Worm (Caenorhabditis elegans) whole organism, L4 larva: ENCODE data around the gene ZK1236.5.

Source experiments
- F26F4.8 ChIP-seq: fragments of 200-800 bp; sonication (Bioruptor generic); conservative IDR thresholded peaks from 2 replicates; pipeline ENCODE4 v1.3.6; 2022; ENCODE audit warnings: missing genetic modification characterization, missing compliant biosample characterization
- F37D6.2 ChIP-seq: sonication (generic microtip); optimal IDR thresholded peaks from 2 replicates; lab custom pipeline; 2016; ENCODE audit warnings: mild to moderate bottlenecking, missing genetic modification characterization, missing compliant biosample characterization
- F49E8.2 ChIP-seq: sonication (generic microtip); optimal IDR thresholded peaks from 2 replicates; lab custom pipeline; 2016; ENCODE audit warnings: missing compliant biosample characterization, mild to moderate bottlenecking, missing genetic modification characterization, borderline replicate concordance
- Y105C5A.15 ChIP-seq: fragments of 200-800 bp; sonication (Bioruptor generic); IDR thresholded peaks from 2 replicates; pipeline ENCODE4 v1.3.6; 2022; ENCODE audit warnings: missing genetic modification characterization, missing compliant biosample characterization
- Y75B8A.6 ChIP-seq: fragments of 200-800 bp; sonication (Bioruptor generic); IDR thresholded peaks from 2 replicates; pipeline ENCODE4 v1.3.6; 2022; ENCODE audit warnings: missing genetic modification reagents, missing genetic modification characterization, missing compliant biosample characterization
- ZK337.2 ChIP-seq: fragments of 200-800 bp; sonication (Bioruptor generic); IDR thresholded peaks from 2 replicates; pipeline ENCODE4 v1.3.6; 2022; ENCODE audit warnings: missing genetic modification reagents, missing genetic modification characterization, missing compliant biosample characterization
- aha-1 ChIP-seq: fragments of 150-350 bp; peaks from one replicate; lab custom pipeline; 2014; ENCODE audit warnings: missing biosample characterization, missing genetic modification characterization
- ama-1 ChIP-seq: fragments of 150-350 bp; optimal IDR thresholded peaks from 2 replicates; lab custom pipeline; 2014; ENCODE audit warnings: inconsistent platforms, mixed read lengths
- ceh-20 ChIP-seq: fragments of 200-800 bp; sonication (Bioruptor generic); IDR thresholded peaks from 2 replicates; pipeline ENCODE4 v1.3.6; 2022; ENCODE audit warnings: missing genetic modification reagents, missing genetic modification characterization, missing compliant biosample characterization
- ceh-32 ChIP-seq: sonication (generic microtip); optimal IDR thresholded peaks from 2 replicates; lab custom pipeline; 2016; ENCODE audit warnings: mild to moderate bottlenecking, missing genetic modification characterization, missing compliant biosample characterization; ENCODE audit not compliant: poor library complexity
- ceh-44 ChIP-seq: fragments of 200-800 bp; sonication (Bioruptor generic); IDR thresholded peaks from 2 replicates; pipeline ENCODE4 v1.3.6; 2022; ENCODE audit warnings: missing genetic modification reagents, missing genetic modification characterization, missing compliant biosample characterization
- ceh-62 ChIP-seq: sonication (generic microtip); optimal IDR thresholded peaks from 2 replicates; lab custom pipeline; 2017; ENCODE audit warnings: missing biosample characterization, missing genetic modification characterization
- daf-16 ChIP-seq, 3 experiments: sonication (generic microtip); optimal IDR thresholded peaks; 2 replicates each; lab custom pipeline; 2016 to 2017; ENCODE audit warnings: missing genetic modification characterization in 3 of 3, missing genetic modification reagents in 3 of 3, mild to moderate bottlenecking in 2 of 3, missing compliant biosample characterization in 2 of 3, missing biosample characterization in 1 of 3, moderate library complexity in 1 of 3
- dmd-6 ChIP-seq: fragments of 200-800 bp; sonication (Bioruptor generic); IDR thresholded peaks from 2 replicates; pipeline ENCODE4 v1.3.6; 2022; ENCODE audit warnings: missing genetic modification reagents, missing genetic modification characterization, missing compliant biosample characterization
- dmd-9 ChIP-seq: fragments of 200-800 bp; sonication (Bioruptor generic); IDR thresholded peaks from 2 replicates; pipeline ENCODE4 v1.3.6; 2022; ENCODE audit warnings: missing genetic modification reagents, missing genetic modification characterization, missing compliant biosample characterization
- dve-1 ChIP-seq: sonication (generic microtip); optimal IDR thresholded peaks from 2 replicates; lab custom pipeline; 2017; ENCODE audit warnings: antibody characterized with exemption, mild to moderate bottlenecking, missing genetic modification characterization, missing compliant biosample characterization; ENCODE audit not compliant: insufficient read depth
- fos-1 ChIP-seq: fragments of 150-350 bp; optimal IDR thresholded peaks from 2 replicates; lab custom pipeline; 2014; ENCODE audit warnings: missing biosample characterization, missing genetic modification characterization
- hlh-11 ChIP-seq: fragments of 200-800 bp; sonication (Bioruptor generic); optimal IDR thresholded peaks from 2 replicates; lab custom pipeline; 2018; ENCODE audit warnings: mild to moderate bottlenecking, missing genetic modification characterization, missing compliant biosample characterization
- lim-7 ChIP-seq: fragments of 200-800 bp; sonication (Bioruptor generic); IDR thresholded peaks from 2 replicates; pipeline ENCODE4 v1.3.6; 2022; ENCODE audit warnings: missing genetic modification characterization, missing compliant biosample characterization
- lin-1 ChIP-seq: fragments of 200-800 bp; sonication (Bioruptor generic); IDR thresholded peaks from 2 replicates; pipeline ENCODE4 v1.3.6; 2022; ENCODE audit warnings: missing genetic modification reagents, missing genetic modification characterization, missing compliant biosample characterization
- lin-29 ChIP-seq: fragments of 200-800 bp; sonication (Bioruptor generic); IDR thresholded peaks from 2 replicates; pipeline ENCODE4 v1.3.6; 2022; ENCODE audit warnings: missing genetic modification reagents, missing genetic modification characterization, missing compliant biosample characterization
- lin-38 ChIP-seq: fragments of 200-800 bp; sonication (Bioruptor generic); IDR thresholded peaks from 2 replicates; pipeline ENCODE4 v1.3.6; 2022; ENCODE audit warnings: missing genetic modification reagents, missing genetic modification characterization, missing compliant biosample characterization
- madf-5 ChIP-seq, 2 experiments: fragments of 200-800 bp; sonication (Bioruptor generic); IDR thresholded peaks; 2 replicates each; pipeline ENCODE4 v1.3.6; 2022; ENCODE audit warnings: missing compliant biosample characterization in 2 of 2, missing genetic modification characterization in 2 of 2
- madf-9 ChIP-seq: fragments of 200-800 bp; sonication (Bioruptor generic); conservative IDR thresholded peaks from 2 replicates; pipeline ENCODE4 v1.3.6; 2022; ENCODE audit warnings: missing genetic modification reagents, missing genetic modification characterization, missing compliant biosample characterization
- mdl-1 ChIP-seq, 2 experiments: fragments of 150-350 bp in 1 of 2; sonication (generic microtip) in 1 of 2; optimal IDR thresholded peaks; 2 replicates each; lab custom pipeline; 2014 to 2017; ENCODE audit warnings: missing biosample characterization in 2 of 2, missing genetic modification characterization in 2 of 2
- mdt-29 ChIP-seq: fragments of 200-800 bp; sonication (Bioruptor generic); IDR thresholded peaks from 2 replicates; pipeline ENCODE4 v1.3.6; 2022; ENCODE audit warnings: missing genetic modification reagents, missing genetic modification characterization, missing compliant biosample characterization
- nhr-111 ChIP-seq: fragments of 200-800 bp; sonication (Bioruptor generic); optimal IDR thresholded peaks from 2 replicates; lab custom pipeline; 2018; ENCODE audit warnings: mild to moderate bottlenecking, missing genetic modification characterization, missing compliant biosample characterization
- nhr-25 ChIP-seq: sonication (generic microtip); optimal IDR thresholded peaks from 2 replicates; lab custom pipeline; 2017; ENCODE audit warnings: missing genetic modification characterization, mild to moderate bottlenecking, missing compliant biosample characterization, antibody characterized with exemption, moderate library complexity, borderline replicate concordance; ENCODE audit not compliant: insufficient read depth
- nhr-28 ChIP-seq: fragments of 150-350 bp; optimal IDR thresholded peaks from 2 replicates; lab custom pipeline; 2014; ENCODE audit warnings: missing biosample characterization, missing genetic modification characterization
- nhr-42 ChIP-seq: fragments of 200-800 bp; sonication (Bioruptor generic); IDR thresholded peaks from 2 replicates; pipeline ENCODE4 v1.3.6; 2022; ENCODE audit warnings: missing genetic modification characterization, missing compliant biosample characterization
- nhr-76 ChIP-seq: fragments of 150-350 bp; optimal IDR thresholded peaks from 2 replicates; lab custom pipeline; 2014; ENCODE audit warnings: missing biosample characterization, missing genetic modification characterization
- pha-4 ChIP-seq, 2 experiments: fragments of 150-350 bp in 1 of 2; fragments of 200-800 bp in 1 of 2; sonication (Bioruptor generic) in 1 of 2; IDR thresholded peaks in 1 of 2; optimal IDR thresholded peaks in 1 of 2; 2 replicates each; pipeline versions ENCODE4 v1.3.6 to Lab custom; 2014 to 2022; ENCODE audit warnings: missing genetic modification characterization in 2 of 2, missing genetic modification reagents in 2 of 2, missing biosample characterization in 1 of 2, missing compliant biosample characterization in 1 of 2
- php-3 ChIP-seq: fragments of 200-800 bp; sonication (Bioruptor generic); IDR thresholded peaks from 2 replicates; pipeline ENCODE4 v1.3.6; 2022; ENCODE audit warnings: missing genetic modification reagents, missing genetic modification characterization, missing compliant biosample characterization
- set-16 ChIP-seq: fragments of 200-800 bp; sonication (Bioruptor generic); IDR thresholded peaks from 2 replicates; pipeline ENCODE4 v1.3.6; 2022; ENCODE audit warnings: missing genetic modification reagents, missing genetic modification characterization, missing compliant biosample characterization
- snpc-1.2 ChIP-seq: fragments of 200-800 bp; sonication (Bioruptor generic); IDR thresholded peaks from 2 replicates; pipeline ENCODE4 v1.3.6; 2022; ENCODE audit warnings: missing genetic modification reagents, missing genetic modification characterization, missing compliant biosample characterization
- snpc-4 ChIP-seq: fragments of 150-350 bp; optimal IDR thresholded peaks from 2 replicates; lab custom pipeline; 2014; ENCODE audit warnings: missing biosample characterization, missing genetic modification characterization
- spr-3 ChIP-seq: fragments of 200-800 bp; sonication (Bioruptor generic); optimal IDR thresholded peaks from 2 replicates; lab custom pipeline; 2018; ENCODE audit warnings: mild to moderate bottlenecking, missing genetic modification characterization, missing compliant biosample characterization
- tra-1 ChIP-seq: fragments of 200-800 bp; sonication (Bioruptor generic); IDR thresholded peaks from 2 replicates; pipeline ENCODE4 v1.3.6; 2022; ENCODE audit warnings: missing genetic modification reagents, missing genetic modification characterization, missing compliant biosample characterization
- unc-62 ChIP-seq, 3 experiments: fragments of 150-350 bp in 1 of 3; sonication (generic microtip); optimal IDR thresholded peaks in 2 of 3; peaks in 1 of 3; 1 replicate in 1 of 3; 2 replicates in 2 of 3; lab custom pipeline; 2014 to 2017; ENCODE audit warnings: missing biosample characterization in 3 of 3, missing genetic modification characterization in 3 of 3, missing genetic modification reagents in 3 of 3, missing genotype in 1 of 3
- zag-1 ChIP-seq: fragments of 150-350 bp; optimal IDR thresholded peaks from 2 replicates; lab custom pipeline; 2014; ENCODE audit warnings: missing biosample characterization, missing genetic modification characterization
- zfp-3 ChIP-seq: fragments of 200-800 bp; sonication (Bioruptor generic); conservative IDR thresholded peaks from 2 replicates; pipeline ENCODE4 v1.3.6; 2022; ENCODE audit warnings: missing genetic modification reagents, missing genetic modification characterization, missing compliant biosample characterization
- zip-11 ChIP-seq: fragments of 200-800 bp; sonication (Bioruptor generic); IDR thresholded peaks from 2 replicates; pipeline ENCODE4 v1.3.6; 2022; ENCODE audit warnings: missing genetic modification characterization, missing compliant biosample characterization
- zip-2 ChIP-seq: fragments of 150-350 bp; optimal IDR thresholded peaks from 2 replicates; lab custom pipeline; 2014; ENCODE audit warnings: missing biosample characterization, missing genetic modification characterization
- ztf-7 ChIP-seq: fragments of 150-350 bp; optimal IDR thresholded peaks from 2 replicates; lab custom pipeline; 2014; ENCODE audit warnings: missing biosample characterization, missing genetic modification characterization

ZK1236.5 gene

DNA sequence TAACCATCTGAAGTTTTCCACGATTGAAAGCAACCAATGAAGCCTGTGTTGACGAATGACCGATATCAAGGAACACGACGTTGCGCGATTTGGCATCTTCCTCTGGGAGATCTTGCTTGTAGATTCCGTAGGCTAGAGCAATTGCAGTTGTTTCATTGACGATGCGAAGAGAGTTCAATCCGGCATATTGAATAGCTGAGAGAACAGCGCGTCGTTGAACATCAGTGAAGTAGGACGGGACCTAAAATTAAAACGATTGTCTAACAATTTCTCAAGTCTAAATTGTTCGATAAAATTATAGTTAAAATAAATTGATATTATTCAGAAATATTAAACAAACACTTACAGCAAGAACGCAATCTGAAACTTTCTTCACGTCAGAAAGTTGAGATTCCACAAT, 14.0 kb upstream of the ZK1236.5 start:
- TF ChIP-seq zip-11 (GFP tag; lab: Robert Waterston, UW) (no peak), pha-4 (GFP tag; IDR thresholded peaks at IDR 0.05; lab: Robert Waterston, UW) (peak; percentile 34; the same call in 1 of the 2 replicates), pha-4 (tag; optimal IDR thresholded peaks at IDR 0.05; lab: Kevin White, UChicago) (no peak), mdl-1 (tag; optimal IDR thresholded peaks at IDR 0.05; lab: Kevin White, UChicago) (no peak), madf-5 (GFP tag; IDR thresholded peaks at IDR 0.05; lab: Robert Waterston, UW) (no peak), ceh-32 (tag; lab: Kevin White, UChicago) (no peak), snpc-1.2 (GFP tag; lab: Robert Waterston, UW) (0 out of 2 replicates have a peak, but pooled peaks have one; percentile 21), dmd-6 (peak; percentile 6; the same call in 1 of the 2 replicates), lin-1 (0 out of 2 replicates have a peak, but pooled peaks have one; percentile 29), nhr-25 (no peak), lin-38 (GFP tag; lab: Robert Waterston, UW) (no peak), lim-7 (GFP tag; lab: Robert Waterston, UW) (peak; percentile 63)

DNA sequence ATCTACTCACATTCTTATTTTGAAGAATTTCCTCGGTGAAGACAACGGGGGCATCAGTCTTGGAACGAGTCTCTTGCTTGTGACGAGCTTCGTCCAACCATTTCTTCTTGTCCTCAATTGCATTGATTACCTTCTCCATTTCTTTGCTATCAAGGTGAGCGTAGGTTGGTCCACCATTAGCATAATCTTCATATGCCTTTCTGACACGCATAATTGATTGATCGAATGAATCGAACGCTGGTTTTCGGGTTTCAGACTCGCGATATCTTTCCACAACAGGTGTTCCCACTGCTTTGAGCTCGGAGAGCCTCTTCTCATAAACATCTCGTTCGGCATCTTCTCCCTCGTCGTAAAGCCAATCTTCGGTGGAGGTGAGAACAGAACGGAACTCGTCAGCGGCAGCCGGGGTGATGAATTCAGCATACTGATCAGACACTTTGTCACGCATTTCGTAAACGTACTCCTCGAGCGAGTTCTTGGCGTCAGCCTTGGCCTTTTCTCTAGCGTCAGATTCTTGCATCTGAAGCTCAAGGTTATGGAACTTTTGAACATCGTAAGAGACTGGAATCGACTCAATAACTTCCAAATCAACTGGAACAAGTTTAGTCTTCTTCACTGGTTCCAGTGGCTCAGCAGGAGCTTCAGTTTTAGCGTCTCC, 12.5 kb upstream of the ZK1236.5 start:
- no peak for TF ChIP-seq zip-2 (tag; lab: Kevin White, UChicago)
- peak; percentile 20 for TF ChIP-seq set-16 (GFP tag; lab: Robert Waterston, UW)
- TF ChIP-seq Y105C5A.15 (GFP tag; lab: Robert Waterston, UW), result 0 out of 2 replicates have a peak, but pooled peaks have one; percentile 19
- TF ChIP-seq unc-62 (GFP tag; optimal IDR thresholded peaks at IDR 0.05 in 1 of 2; lab: Kevin White, UChicago), result peak in 1 of 2 experiments; percentile 82
- TF ChIP-seq unc-62 (tag; optimal IDR thresholded peaks at IDR 0.05; lab: Kevin White, UChicago), result no peak
- TF ChIP-seq daf-16 (GFP tag; optimal IDR thresholded peaks at IDR 0.05; lab: Kevin White, UChicago), result no peak
- peak; percentile 18 for TF ChIP-seq daf-16 (tag; optimal IDR thresholded peaks at IDR 0.05; lab: Kevin White, UChicago)
- peak; percentile 35 for TF ChIP-seq lin-38 (GFP tag; lab: Robert Waterston, UW)
- TF ChIP-seq php-3, result no peak
- TF ChIP-seq, all 104 proteins: peak for 5

DNA sequence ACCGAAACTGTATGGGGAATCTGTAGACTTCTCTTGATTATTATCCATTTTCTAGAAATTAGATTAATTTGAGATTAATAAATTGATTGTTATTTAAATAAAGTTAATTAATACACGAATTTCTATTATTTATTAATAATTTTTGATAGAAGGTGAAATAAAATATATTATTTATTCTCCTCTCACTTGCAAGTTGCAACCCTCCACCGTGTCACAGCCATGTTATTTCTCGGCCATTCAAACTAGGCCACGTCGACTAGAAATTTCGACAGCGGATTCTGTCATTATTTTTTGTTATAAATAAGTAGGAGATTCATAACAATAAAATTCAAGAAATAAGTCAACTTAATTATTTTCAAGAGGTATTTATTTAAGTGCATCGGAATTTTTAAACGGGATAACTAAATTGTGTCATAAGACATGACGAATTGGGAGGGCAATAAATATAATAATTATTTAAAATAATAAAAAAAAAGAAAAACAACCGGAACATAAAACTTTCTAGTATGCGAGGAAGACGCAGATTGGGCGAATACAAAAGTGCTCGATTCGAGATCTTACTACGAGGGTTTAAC, 11.6 kb upstream of the ZK1236.5 start, which contains the start of gene ufbp-1:
ufbp-1 (minus strand) TSS at position 51 of the 575 bp plus-strand sequence.
- TF ChIP-seq ZK337.2 (GFP tag; lab: Robert Waterston, UW), result peak; percentile 37; the same call in 1 of the 2 replicates
- TF ChIP-seq ztf-7 (tag; lab: Kevin White, UChicago), result peak; percentile 63
- TF ChIP-seq zfp-3 (GFP tag; lab: Robert Waterston, UW), result peak; percentile 96
- TF ChIP-seq nhr-76 (tag; lab: Kevin White, UChicago), result no peak
- peak; percentile 78; the same call in 1 of the 2 replicates for TF ChIP-seq tra-1 (GFP tag; lab: Robert Waterston, UW)
- peak; percentile 18; the same call in 1 of the 2 replicates for TF ChIP-seq dmd-9 (GFP tag; lab: Robert Waterston, UW)
- TF ChIP-seq nhr-111 (GFP tag; lab: Kevin White, UChicago), result peak; percentile 34
- peak; percentile 65 for TF ChIP-seq ama-1 (lab: Kevin White, UChicago)
- no peak for TF ChIP-seq ceh-62 (tag; lab: Kevin White, UChicago)
- TF ChIP-seq ceh-20 (GFP tag; lab: Robert Waterston, UW), result no peak
- 0 out of 2 replicates have a peak, but pooled peaks have one; percentile 24 for TF ChIP-seq madf-9 (GFP tag; lab: Robert Waterston, UW)
- TF ChIP-seq snpc-4 (tag; lab: Kevin White, UChicago), result no peak
- TF ChIP-seq F49E8.2 (tag; lab: Kevin White, UChicago), result peak; percentile 62
- TF ChIP-seq spr-3, result peak; percentile 57
- TF ChIP-seq mdt-29 (GFP tag; lab: Robert Waterston, UW), result 0 out of 2 replicates have a peak, but pooled peaks have one; percentile 38
- peak; percentile 84 for TF ChIP-seq nhr-42 (GFP tag; lab: Robert Waterston, UW)
- TF ChIP-seq hlh-11 (tag; lab: Kevin White, UChicago), result peak; percentile 83
- TF ChIP-seq dve-1 (tag; lab: Kevin White, UChicago), result peak; percentile 89
- peak; percentile 14; the same call in 1 of the 2 replicates for TF ChIP-seq ceh-44
- peak; percentile 52; the same call in 1 of the 2 replicates for TF ChIP-seq Y75B8A.6 (GFP tag; lab: Robert Waterston, UW)
- no peak for TF ChIP-seq F26F4.8 (GFP tag; lab: Robert Waterston, UW)
- TF ChIP-seq F37D6.2 (tag; lab: Kevin White, UChicago), result peak; percentile 8
- TF ChIP-seq nhr-28, result peak; percentile 14
- TF ChIP-seq aha-1 (tag; lab: Kevin White, UChicago), result no peak
- no peak for TF ChIP-seq fos-1 (tag; lab: Kevin White, UChicago)
- TF ChIP-seq zag-1 (tag; lab: Kevin White, UChicago), result no peak
- peak; percentile 41; the same call in 1 of the 2 replicates for TF ChIP-seq lin-29 (GFP tag; lab: Robert Waterston, UW)
